Fruit fly (Drosophila melanogaster): Measurements from ENCODE around the gene S6k.

The S6k gene

dm6 chr3L:5808540-5809200, 2.1 kb downstream of the S6k start (continued):
- 0 out of 2 replicates have a peak, but pooled peaks have one; percentile 7 for TF ChIP-seq chm (GFP tag; IDR thresholded peaks at IDR 0.05)
- peak; percentile 15 for TF ChIP-seq odd (GFP tag; optimal IDR thresholded peaks at IDR 0.05)
- peak; percentile 32; the same call in 1 of the 3 replicates for TF ChIP-seq ci (GFP tag; IDR thresholded peaks at IDR 0.05)
- TF ChIP-seq GATAe (GFP tag; conservative IDR thresholded peaks at IDR 0.05), result peak; percentile 24; the same call in 1 of the 2 replicates
- TF ChIP-seq seq (GFP tag; IDR thresholded peaks at IDR 0.05), result no peak
- TF ChIP-seq cg (GFP tag; optimal IDR thresholded peaks at IDR 0.05), result peak; percentile 3
- no peak for TF ChIP-seq CG12236 (GFP tag; optimal IDR thresholded peaks at IDR 0.05)
- no peak for TF ChIP-seq Side (GFP tag; optimal IDR thresholded peaks at IDR 0.05)
- TF ChIP-seq grn (GFP tag; optimal IDR thresholded peaks at IDR 0.05), result peak; percentile 46
- TF ChIP-seq CG10543 (GFP tag; optimal IDR thresholded peaks at IDR 0.05), result peak; percentile 70
- TF ChIP-seq sens (GFP tag), result no peak
- TF ChIP-seq chinmo (GFP tag; IDR thresholded peaks at IDR 0.05; ENCODE audit: partially characterized antibody), result 0 out of 4 replicates have a peak, but pooled peaks have one; percentile 73
- TF ChIP-seq CG12769 (tag; optimal IDR thresholded peaks at IDR 0.05), result peak; percentile 40
- TF ChIP-seq CG9437 (GFP tag; optimal IDR thresholded peaks at IDR 0.05), result no peak
- TF ChIP-seq Asciz (GFP tag; optimal IDR thresholded peaks at IDR 0.05), result peak; percentile 12
- TF ChIP-seq Pdp1 (GFP tag; optimal IDR thresholded peaks at IDR 0.05), result peak in 1 of 2 experiments; percentile 95
- TF ChIP-seq gro (GFP tag; optimal IDR thresholded peaks at IDR 0.05), result peak; percentile 9
- no peak for TF ChIP-seq CG9215 (GFP tag; IDR thresholded peaks at IDR 0.05)
- TF ChIP-seq ftz-f1 (GFP tag; optimal IDR thresholded peaks at IDR 0.05), result peak; percentile 88
- TF ChIP-seq Kr (GFP tag; optimal IDR thresholded peaks at IDR 0.05), result no peak
- peak; percentile 63 for TF ChIP-seq lab (GFP tag; optimal IDR thresholded peaks at IDR 0.05)
- peak; percentile 54; the same call in 1 of the 3 replicates for TF ChIP-seq otp (GFP tag; IDR thresholded peaks at IDR 0.05)
- TF ChIP-seq crol (GFP tag; IDR thresholded peaks at IDR 0.05), result peak; percentile 82
- no peak for TF ChIP-seq CG42726 (GFP tag; IDR thresholded peaks at IDR 0.05; ENCODE audit: partially characterized antibody)
- TF ChIP-seq Adf1 (GFP tag; IDR thresholded peaks at IDR 0.05), result peak; percentile 71

- TF ChIP-seq lov (optimal IDR thresholded peaks at IDR 0.05) (no peak), lov (GFP tag; IDR thresholded peaks at IDR 0.05) (no peak), CG18599 (GFP tag; optimal IDR thresholded peaks at IDR 0.05) (peak; percentile 45), bcd (GFP tag; optimal IDR thresholded peaks at IDR 0.05) (peak; percentile 28), Pdp1 (GFP tag; optimal IDR thresholded peaks at IDR 0.05) (peak; percentile 4 to 43), YL-1 (GFP tag; optimal IDR thresholded peaks at IDR 0.05) (no peak), tgo (GFP tag; IDR thresholded peaks at IDR 0.05) (peak; percentile 35; the same call in 1 of the 3 replicates), HLH3B (GFP tag; IDR thresholded peaks at IDR 0.05) (0 out of 2 replicates have a peak, but pooled peaks have one; percentile 16), Sox102F (GFP tag; optimal IDR thresholded peaks at IDR 0.05) (peak; percentile 14), CG11247 (GFP tag; IDR thresholded peaks at IDR 0.05) (0 out of 2 replicates have a peak, but pooled peaks have one; percentile 30), CG6813 (GFP tag; optimal IDR thresholded peaks at IDR 0.05) (peak; percentile 10), CG13296 (GFP tag; optimal IDR thresholded peaks at IDR 0.05) (peak; percentile 4), nom (GFP tag; optimal IDR thresholded peaks at IDR 0.05) (peak; percentile 71), fu2 (GFP tag; optimal IDR thresholded peaks at IDR 0.05) (no peak), tap (tag; optimal IDR thresholded peaks at IDR 0.05) (no peak), al (GFP tag; IDR thresholded peaks at IDR 0.05) (0 out of 2 replicates have a peak, but pooled peaks have one; percentile 20), CG30431 (GFP tag; optimal IDR thresholded peaks at IDR 0.05) (no peak), grau (tag; optimal IDR thresholded peaks at IDR 0.05) (peak; percentile 39), NFAT (GFP tag; IDR thresholded peaks at IDR 0.05) (0 out of 2 replicates have a peak, but pooled peaks have one; percentile 10), CG14667 (GFP tag; IDR thresholded peaks at IDR 0.05) (no peak), klu (GFP tag; IDR thresholded peaks at IDR 0.05) (0 out of 2 replicates have a peak, but pooled peaks have one; percentile 31), CG9727 (GFP tag; optimal IDR thresholded peaks at IDR 0.05) (peak; percentile 14), zfh1 (GFP tag; IDR thresholded peaks at IDR 0.05) (0 out of 3 replicates have a peak, but pooled peaks have one; percentile 29), ara (GFP tag; IDR thresholded peaks at IDR 0.05) (peak; percentile 56; the same call in 1 of the 2 replicates), CG9932 (GFP tag; IDR thresholded peaks at IDR 0.05) (peak; percentile 54; the same call in 1 of the 2 replicates), CG6654 (GFP tag; optimal IDR thresholded peaks at IDR 0.05) (peak; percentile 1)
Measured at dm6 chr3L:5808101-5808433, 2.7 kb downstream of the S6k start.

Measured in whole organism, embryonic.